Fruit fly (Drosophila melanogaster) whole organism, larva: Measurements from ENCODE around the gene Atet.

Experiments used
- noc ChIP-seq: fragments of 200-800 bp; sonication (Bioruptor generic); optimal IDR thresholded peaks from 3 replicates; lab custom pipeline; 2019; ENCODE audit warnings: missing biosample characterization, mild to moderate bottlenecking, missing genetic modification characterization, moderate library complexity

Gene Atet

dm6 chr2L:4333758-4334114 is at the start of gene Atet:
TSS of gene Atet (plus strand) at chr2L:4333913.
- no peak for TF ChIP-seq noc

DNA sequence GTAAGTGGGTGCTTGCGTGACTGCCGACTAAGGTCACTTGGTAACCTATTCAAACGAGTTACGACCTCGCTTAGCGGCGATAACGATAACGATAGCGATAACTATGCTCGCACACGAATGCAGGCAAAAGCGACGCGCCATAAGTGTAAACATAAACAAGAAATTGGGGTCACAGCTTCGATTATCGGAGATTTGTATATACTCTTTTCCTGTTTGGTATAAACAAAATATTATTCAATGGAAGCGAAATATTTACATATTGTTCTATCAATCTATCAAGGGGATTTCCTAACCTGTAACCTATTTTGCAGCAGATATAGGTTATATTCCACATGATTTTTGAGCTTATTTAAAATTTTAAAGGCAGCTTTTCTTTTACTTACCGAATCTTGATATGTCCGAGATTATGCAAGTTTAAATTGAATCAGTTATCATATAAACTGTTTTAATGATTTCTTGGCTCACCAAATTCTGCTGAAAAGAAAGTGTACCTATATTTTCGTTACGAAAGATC is 47.6 kb upstream of the Atet start:
- TF ChIP-seq noc = no peak

DNA sequence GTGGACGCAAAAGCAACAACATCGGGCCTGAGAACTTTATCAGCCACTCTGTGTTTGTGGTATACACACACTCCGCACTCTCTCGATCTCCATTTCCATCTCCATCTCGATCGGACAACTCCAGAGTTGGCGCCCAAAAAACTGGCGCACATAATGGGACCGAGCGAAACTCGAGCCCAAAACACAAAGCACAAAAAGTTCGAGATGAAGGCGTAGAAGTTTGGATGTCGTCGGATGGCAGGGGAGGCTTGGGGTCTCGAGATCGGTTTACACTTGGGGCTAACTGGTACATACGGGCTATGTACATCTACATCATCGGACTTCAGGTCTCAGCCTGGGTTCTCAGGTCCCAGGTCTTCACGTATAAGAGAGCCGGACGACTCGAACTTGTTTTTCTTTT is 47.0 kb upstream of the Atet start:
- TF ChIP-seq noc = no peak

DNA sequence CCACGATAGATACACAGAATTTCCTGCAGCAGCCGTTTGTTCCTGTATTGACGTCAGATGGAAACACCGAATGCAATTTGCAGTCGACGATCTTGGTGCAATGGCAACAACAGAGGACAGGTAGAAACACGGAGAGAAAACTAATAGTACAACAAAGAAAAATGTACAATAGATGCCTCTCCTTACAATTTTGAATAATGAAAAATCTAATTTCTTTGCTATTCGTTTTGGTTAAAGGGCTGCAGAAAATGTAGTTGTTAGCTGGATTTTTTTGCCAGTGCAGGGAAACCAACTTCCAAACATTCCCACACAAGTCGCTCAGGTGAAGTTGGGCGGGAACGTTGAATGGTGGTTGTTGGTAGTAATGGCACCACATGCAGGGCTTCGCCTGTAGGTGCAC is 46.6 kb upstream of the Atet start:
- TF ChIP-seq noc = no peak

- no peak for TF ChIP-seq noc
Observed at dm6 chr2L:4292560-4292959, 41.2 kb upstream of the Atet start.

DNA sequence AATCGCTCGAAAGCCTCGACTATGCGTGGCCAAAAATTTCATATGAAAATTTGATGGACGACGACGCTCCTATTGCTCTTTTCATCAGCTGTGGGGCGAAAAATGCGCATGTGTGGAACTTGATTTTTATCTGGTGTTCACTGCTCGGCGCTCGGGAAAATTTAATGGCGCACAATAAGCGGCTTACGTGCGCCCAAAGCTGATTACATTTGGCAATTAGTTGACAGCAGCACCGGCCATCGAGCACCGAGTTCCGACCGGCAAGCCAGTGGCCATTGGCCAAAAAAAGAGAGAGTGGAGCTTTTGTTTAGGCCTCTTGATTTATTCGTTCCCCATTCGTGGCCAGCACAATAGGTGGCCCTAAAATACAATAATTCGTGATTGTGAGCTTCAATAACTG is 38.1 kb upstream of the Atet start:
- TF ChIP-seq noc = no peak

- no peak for TF ChIP-seq noc
Observed at dm6 chr2L:4296887-4297286, 36.8 kb upstream of the Atet start.

DNA sequence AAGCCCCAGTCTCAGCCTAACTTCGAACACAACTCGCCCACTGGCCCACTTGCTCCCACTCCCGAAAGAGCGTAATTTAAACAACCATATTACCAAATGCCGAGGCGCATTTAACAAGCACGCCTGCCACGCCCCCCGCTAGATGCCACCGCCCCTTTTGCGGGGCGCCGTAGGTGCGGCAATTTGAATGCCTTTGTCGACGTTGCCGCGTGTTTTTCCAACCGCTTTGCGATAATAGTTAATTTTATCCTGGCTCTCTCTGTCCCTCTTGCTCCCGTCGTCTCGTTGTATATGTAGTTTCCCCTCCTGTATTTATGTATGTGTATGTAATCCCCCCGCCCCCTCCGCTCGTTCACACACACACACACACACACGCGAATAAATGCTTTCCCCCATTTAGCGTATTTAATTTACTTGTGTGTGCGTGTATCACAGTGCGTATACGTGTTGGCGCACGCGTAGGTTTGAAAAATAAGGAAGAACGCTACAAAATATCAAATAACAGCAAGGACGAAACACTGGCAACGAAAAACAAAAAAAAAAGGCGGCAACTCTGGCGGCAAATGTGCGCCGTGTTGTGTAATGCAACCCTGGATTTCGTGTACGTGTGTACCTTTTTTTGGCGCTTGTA is 23.6 kb upstream of the Atet start:
- no peak for TF ChIP-seq noc

dm6 chr2L:4317910-4318309 is 15.8 kb upstream of the Atet start:
- TF ChIP-seq noc = no peak

DNA sequence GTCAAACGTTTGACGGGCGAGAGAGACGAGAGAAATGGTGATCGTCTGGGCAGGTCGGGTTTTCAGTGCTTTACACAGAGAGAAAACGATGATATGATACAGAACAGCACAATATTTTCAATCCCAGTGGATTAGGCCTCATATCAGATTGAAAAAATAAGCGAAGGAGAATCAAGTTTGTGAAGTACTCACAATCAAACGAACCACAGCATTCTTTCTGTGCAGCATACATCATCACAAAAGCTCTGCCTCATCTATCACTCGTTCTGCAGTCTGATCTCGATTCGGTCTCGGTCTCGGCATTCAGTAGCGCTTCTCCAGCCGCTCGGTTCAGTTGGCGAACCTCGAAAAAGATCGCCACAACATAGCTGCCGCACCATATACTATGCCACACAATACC is 9.5 kb upstream of the Atet start, which contains the start of gene bdl:
Gene bdl, plus strand, starts transcription at position 301 of the 400 bp plus-strand sequence.
- no peak for TF ChIP-seq noc

DNA sequence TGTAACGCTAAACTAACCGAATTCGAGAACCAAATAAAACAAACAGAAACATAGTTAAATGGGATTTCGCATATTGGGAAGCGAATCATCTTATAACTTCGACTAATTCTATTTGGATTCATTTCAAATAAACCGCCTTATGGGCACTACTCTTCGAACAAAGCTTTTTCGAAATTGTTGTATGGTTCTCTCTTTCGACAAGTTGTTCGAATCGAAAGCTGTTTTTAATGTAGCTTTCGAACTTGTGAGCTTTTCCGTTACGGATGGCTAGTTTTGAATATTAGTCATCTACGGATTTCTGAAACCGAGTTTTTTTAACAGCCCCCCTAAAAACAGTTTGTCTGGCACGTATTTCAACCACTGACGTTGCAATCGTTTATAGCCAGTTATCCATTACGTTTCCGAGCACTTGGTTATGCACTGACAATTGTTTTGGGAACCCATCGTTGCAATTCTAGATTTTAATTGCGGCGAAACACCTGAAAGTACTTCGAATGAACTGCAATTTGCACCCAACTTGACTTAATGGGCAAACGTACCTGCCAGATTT is 1.9 kb upstream of the Atet start:
- TF ChIP-seq noc = no peak

dm6 chr2L:4332583-4332961 is 1.1 kb upstream of the Atet start:
- TF ChIP-seq noc = no peak

dm6 chr2L:4332962-4333757 is 553 bp upstream of the Atet start:
- peak; percentile 86 for TF ChIP-seq noc

dm6 chr2L:4334971-4335436 is 1.3 kb downstream of the Atet start:
- peak; percentile 7 for TF ChIP-seq noc

DNA sequence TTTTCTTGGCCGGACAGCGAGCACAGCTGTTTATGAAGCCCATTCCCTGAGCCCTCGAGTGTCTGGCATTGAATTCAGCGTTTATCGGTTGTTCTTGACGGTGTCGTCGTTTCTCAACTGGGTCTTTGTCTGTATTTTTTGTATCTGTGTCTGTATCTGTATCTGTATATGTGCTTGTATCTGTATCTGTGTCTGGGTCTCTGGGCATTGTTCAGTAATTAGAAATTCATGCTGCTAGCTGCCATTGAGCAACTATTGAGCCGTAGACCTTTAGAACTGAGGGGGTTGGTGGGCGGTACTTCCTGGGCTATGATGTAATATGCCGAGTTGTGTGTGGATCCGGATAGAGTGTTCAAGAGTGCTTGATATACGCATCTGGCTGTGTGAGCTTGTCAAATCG is 2.3 kb downstream of the Atet start:
- TF ChIP-seq noc = no peak

DNA sequence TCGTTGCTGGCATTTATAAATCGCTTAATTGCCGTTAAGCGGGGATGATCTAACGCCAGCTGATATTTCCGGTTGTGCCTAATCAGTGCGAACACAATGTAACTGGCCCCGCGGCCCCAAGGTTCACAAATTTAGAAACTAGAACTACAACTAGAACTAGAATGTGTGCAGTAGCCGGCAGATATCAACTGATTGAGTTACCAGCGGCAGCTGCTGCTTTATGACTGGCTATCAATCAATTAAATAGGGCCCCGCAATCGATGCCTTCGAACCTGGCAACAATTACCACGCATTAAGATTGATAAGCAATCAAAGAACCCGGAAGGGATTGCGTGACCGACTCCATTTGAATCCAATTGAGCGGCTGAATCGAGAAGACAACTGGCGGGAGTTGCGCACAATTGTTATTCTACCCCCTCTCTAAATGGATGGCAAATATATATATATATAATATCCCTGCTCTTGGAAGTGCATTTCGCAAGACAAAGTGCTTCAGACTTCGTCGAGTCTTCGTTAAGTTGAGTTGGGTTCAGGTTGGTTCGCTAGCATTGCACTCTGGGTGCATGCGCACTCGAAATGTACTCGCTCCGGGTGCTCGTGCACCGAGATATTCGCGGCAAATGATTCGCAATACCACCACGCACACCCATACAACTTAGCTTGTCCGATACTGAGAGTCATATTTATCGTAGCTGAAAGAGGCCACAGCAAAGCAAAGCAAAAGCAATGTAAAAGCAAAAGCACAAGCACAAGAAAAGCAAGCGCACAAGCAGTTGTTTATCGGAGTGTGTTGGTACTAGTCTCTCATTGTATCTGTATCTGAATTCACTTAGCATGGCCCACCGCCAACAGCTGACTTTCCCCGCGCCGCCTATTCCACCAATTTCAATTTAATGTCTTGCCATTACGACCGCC is 6.3 kb downstream of the Atet start:
- no peak for TF ChIP-seq noc
